Fruit fly (Drosophila melanogaster) whole organism, embryonic: ENCODE results near the gene Vm32E.
A peak's percentile ranks its signal among the peaks of the same experiment; 100 is the strongest.

Experiments used
- B-H1 ChIP-seq: fragments of 200-800 bp; sonication (Bioruptor generic); IDR thresholded peaks from 3 replicates; pipeline ENCODE4 v1.3.6; 2022; ENCODE audit warnings: missing biosample characterization, missing genetic modification characterization
- CG10321 ChIP-seq: fragments of 200-800 bp; sonication (Bioruptor generic); IDR thresholded peaks from 2 replicates; pipeline ENCODE4 v1.3.6; 2022; ENCODE audit warnings: missing biosample characterization, missing genetic modification characterization
- CG10462 ChIP-seq: fragments of 200-800 bp; sonication (Bioruptor generic); optimal IDR thresholded peaks from 2 replicates; lab custom pipeline; 2016; ENCODE audit warnings: missing biosample characterization, missing genetic modification characterization
- CG10565 ChIP-seq: fragments of 200-800 bp; sonication (Bioruptor generic); optimal IDR thresholded peaks from 3 replicates; lab custom pipeline; 2016; ENCODE audit warnings: missing biosample characterization, mild to moderate bottlenecking, missing genetic modification characterization
- CG11696 ChIP-seq: fragments of 200-800 bp; sonication (Bioruptor generic); IDR thresholded peaks from 2 replicates; pipeline ENCODE4 v1.3.6; 2022; ENCODE audit warnings: missing biosample characterization, missing genetic modification characterization
- CG11723 ChIP-seq: fragments of 200-800 bp; sonication (Bioruptor generic); optimal IDR thresholded peaks from 2 replicates; lab custom pipeline; 2017; ENCODE audit warnings: missing biosample characterization, mild to moderate bottlenecking, missing genetic modification characterization
- CG1233 ChIP-seq: fragments of 200-800 bp; sonication (Bioruptor generic); optimal IDR thresholded peaks from 4 replicates; lab custom pipeline; 2018; ENCODE audit warnings: missing biosample characterization, mild to moderate bottlenecking, missing genetic modification characterization
- CG12769 ChIP-seq: fragments of 200-800 bp; sonication (Bioruptor generic); optimal IDR thresholded peaks from 2 replicates; lab custom pipeline; 2019; ENCODE audit warnings: missing biosample characterization, mild to moderate bottlenecking, missing genetic modification characterization, moderate library complexity
- CG12942 ChIP-seq: fragments of 200-800 bp; sonication (Bioruptor generic); optimal IDR thresholded peaks from 3 replicates; lab custom pipeline; 2016; ENCODE audit warnings: missing biosample characterization, missing genetic modification characterization
- CG13624 ChIP-seq: fragments of 200-800 bp; sonication (Bioruptor generic); optimal IDR thresholded peaks from 2 replicates; lab custom pipeline; 2016; ENCODE audit warnings: missing biosample characterization, missing genetic modification characterization
- CG14014 ChIP-seq: fragments of 200-800 bp; sonication (Bioruptor generic); IDR thresholded peaks from 2 replicates; pipeline ENCODE4 v1.3.6; 2022; ENCODE audit warnings: missing biosample characterization, missing genetic modification characterization
- CG1529 ChIP-seq: fragments of 200-800 bp; sonication (Bioruptor generic); optimal IDR thresholded peaks from 3 replicates; lab custom pipeline; 2018; ENCODE audit warnings: missing biosample characterization, missing genetic modification characterization
- CG15696 ChIP-seq: fragments of 200-800 bp; sonication (Bioruptor generic); optimal IDR thresholded peaks from 2 replicates; lab custom pipeline; 2019; ENCODE audit warnings: missing biosample characterization, mild to moderate bottlenecking, missing genetic modification characterization, moderate library complexity
- CG16779 ChIP-seq: fragments of 200-800 bp; sonication (Bioruptor generic); IDR thresholded peaks from 2 replicates; pipeline ENCODE4 v1.3.6; 2022; ENCODE audit warnings: missing biosample characterization, missing genetic modification characterization
- CG18619 ChIP-seq: fragments of 200-800 bp; sonication (Bioruptor generic); optimal IDR thresholded peaks from 3 replicates; lab custom pipeline; 2017; ENCODE audit warnings: missing biosample characterization, mild to moderate bottlenecking, missing genetic modification characterization
- CG2120 ChIP-seq: fragments of 200-800 bp; sonication (Bioruptor generic); optimal IDR thresholded peaks from 3 replicates; lab custom pipeline; 2016; ENCODE audit warnings: missing biosample characterization, missing genetic modification characterization
- CG2199 ChIP-seq: fragments of 200-800 bp; sonication (Bioruptor generic); IDR thresholded peaks from 3 replicates; pipeline ENCODE4 v1.3.6; 2022; ENCODE audit warnings: missing biosample characterization, missing genetic modification characterization
- CG31365 ChIP-seq: fragments of 200-800 bp; sonication (Bioruptor generic); optimal IDR thresholded peaks from 2 replicates; lab custom pipeline; 2018; ENCODE audit warnings: missing biosample characterization, mild to moderate bottlenecking, missing genetic modification characterization
- CG34224 ChIP-seq: fragments of 200-800 bp; sonication (Bioruptor generic); IDR thresholded peaks from 3 replicates; pipeline ENCODE4 v1.3.6; 2022; ENCODE audit warnings: missing biosample characterization, missing genetic modification characterization; ENCODE audit not compliant: partially characterized antibody
- CG3726 ChIP-seq: fragments of 200-800 bp; sonication (Bioruptor generic); IDR thresholded peaks from 3 replicates; pipeline ENCODE4, ENCODE4 v1.3.6; 2022; ENCODE audit warnings: missing biosample characterization, missing genetic modification characterization
- CG3838 ChIP-seq: fragments of 200-800 bp; sonication (Bioruptor generic); optimal IDR thresholded peaks from 3 replicates; lab custom pipeline; 2016; ENCODE audit warnings: missing biosample characterization, missing genetic modification characterization
- CG4730 ChIP-seq: fragments of 200-800 bp; sonication (Bioruptor generic); IDR thresholded peaks from 2 replicates; pipeline ENCODE4 v1.3.6; 2022; ENCODE audit warnings: missing biosample characterization, missing genetic modification characterization
- CG5180 ChIP-seq: fragments of 200-800 bp; sonication (Bioruptor generic); optimal IDR thresholded peaks from 3 replicates; lab custom pipeline; 2017; ENCODE audit warnings: missing biosample characterization, missing genetic modification characterization, mild to moderate bottlenecking, moderate library complexity, missing genetic modification reagents
- CG6791 ChIP-seq: fragments of 200-800 bp; sonication (Bioruptor generic); IDR thresholded peaks from 3 replicates; pipeline ENCODE4 v1.3.6; 2022; ENCODE audit warnings: missing biosample characterization, missing genetic modification characterization; ENCODE audit not compliant: partially characterized antibody
- CG7839 ChIP-seq: fragments of 200-800 bp; sonication (Bioruptor generic); optimal IDR thresholded peaks from 3 replicates; lab custom pipeline; 2018; ENCODE audit warnings: missing biosample characterization, mild to moderate bottlenecking, missing genetic modification characterization, moderate library complexity
- CG8290 ChIP-seq, 3 experiments: fragments of 200-800 bp; sonication (Bioruptor generic); optimal IDR thresholded peaks; 2 replicates each; lab custom pipeline; 2016 to 2019; ENCODE audit warnings: missing biosample characterization in 3 of 3, missing genetic modification characterization in 3 of 3, mild to moderate bottlenecking in 2 of 3, moderate library complexity in 1 of 3
- CG9215 ChIP-seq: fragments of 200-800 bp; sonication (Bioruptor generic); IDR thresholded peaks from 2 replicates; pipeline ENCODE4 v1.3.6; 2022; ENCODE audit warnings: missing biosample characterization, missing genetic modification characterization
- Dref ChIP-seq: fragments of 200-800 bp; sonication (Bioruptor generic); IDR thresholded peaks from 2 replicates; pipeline ENCODE4 v1.3.6; 2022; ENCODE audit warnings: missing biosample characterization, missing genetic modification characterization
- Gsc ChIP-seq: fragments of 200-800 bp; sonication (Bioruptor generic); IDR thresholded peaks from 2 replicates; pipeline ENCODE4 v1.3.6; 2022; ENCODE audit warnings: missing biosample characterization, missing genetic modification characterization
- Hmr ChIP-seq: fragments of 200-800 bp; sonication (Bioruptor generic); optimal IDR thresholded peaks from 3 replicates; lab custom pipeline; 2017; ENCODE audit warnings: mild to moderate bottlenecking, missing biosample characterization, missing genetic modification reagents, missing genetic modification characterization
- MTF-1 ChIP-seq: fragments of 200-800 bp; sonication (Bioruptor generic); optimal IDR thresholded peaks from 2 replicates; lab custom pipeline; 2018; ENCODE audit warnings: missing biosample characterization, mild to moderate bottlenecking, missing genetic modification characterization, borderline replicate concordance
- Nf-YC ChIP-seq: fragments of 200-800 bp; optimal IDR thresholded peaks from 3 replicates; lab custom pipeline; 2019; ENCODE audit warnings: missing biosample characterization, mild to moderate bottlenecking, missing genetic modification characterization, moderate library complexity
- PHDP ChIP-seq: fragments of 200-800 bp; sonication (Bioruptor generic); optimal IDR thresholded peaks from 3 replicates; lab custom pipeline; 2018; ENCODE audit warnings: missing biosample characterization, mild to moderate bottlenecking, missing genetic modification characterization, moderate library complexity
- Ssrp ChIP-seq: fragments of 200-800 bp; sonication (Bioruptor generic); optimal IDR thresholded peaks from 2 replicates; lab custom pipeline; 2018; ENCODE audit warnings: missing biosample characterization, mild to moderate bottlenecking, missing genetic modification characterization, moderate library complexity
- chinmo ChIP-seq: fragments of 200-800 bp; sonication (Bioruptor generic); IDR thresholded peaks from 4 replicates; pipeline ENCODE4 v1.3.6; 2022; ENCODE audit warnings: missing biosample characterization, missing genetic modification characterization; ENCODE audit not compliant: partially characterized antibody
- corto ChIP-seq: fragments of 200-800 bp; sonication (Bioruptor generic); optimal IDR thresholded peaks from 2 replicates; lab custom pipeline; 2016; ENCODE audit warnings: missing biosample characterization, mild to moderate bottlenecking, missing genetic modification characterization, moderate library complexity
- dan ChIP-seq: fragments of 200-800 bp; sonication (Bioruptor generic); IDR thresholded peaks from 2 replicates; pipeline ENCODE4 v1.3.6; 2022; ENCODE audit warnings: missing biosample characterization, missing genetic modification characterization
- dmrt11E ChIP-seq: fragments of 200-800 bp; sonication (Bioruptor generic); optimal IDR thresholded peaks from 3 replicates; lab custom pipeline; 2018; ENCODE audit warnings: missing biosample characterization, mild to moderate bottlenecking, missing genetic modification characterization, moderate library complexity
- en ChIP-seq: fragments of 200-800 bp; sonication (Bioruptor generic); optimal IDR thresholded peaks from 2 replicates; lab custom pipeline; 2016; ENCODE audit warnings: missing biosample characterization, missing genetic modification characterization
- ewg ChIP-seq: fragments of 200-800 bp; sonication (Bioruptor generic); optimal IDR thresholded peaks from 3 replicates; lab custom pipeline; 2017; ENCODE audit warnings: mild to moderate bottlenecking, missing biosample characterization, missing genetic modification reagents, missing genetic modification characterization
- fd102C ChIP-seq: fragments of 200-800 bp; sonication (Bioruptor generic); optimal IDR thresholded peaks from 2 replicates; lab custom pipeline; 2018; ENCODE audit warnings: missing biosample characterization, mild to moderate bottlenecking, missing genetic modification characterization, moderate library complexity
- gce ChIP-seq: fragments of 200-800 bp; sonication (Bioruptor generic); IDR thresholded peaks from 3 replicates; pipeline ENCODE4 v1.3.6; 2022; ENCODE audit warnings: missing biosample characterization, missing genetic modification characterization
- pum ChIP-seq: fragments of 200-800 bp; sonication (Bioruptor generic); optimal IDR thresholded peaks from 2 replicates; lab custom pipeline; 2016; ENCODE audit warnings: missing biosample characterization, missing genetic modification characterization
- shn ChIP-seq: fragments of 200-800 bp; sonication (Bioruptor generic); optimal IDR thresholded peaks from 3 replicates; lab custom pipeline; 2016; ENCODE audit warnings: missing biosample characterization, missing genetic modification characterization
- sim ChIP-seq: fragments of 200-800 bp; sonication (Bioruptor generic); IDR thresholded peaks from 2 replicates; pipeline ENCODE4 v1.3.6; 2022; ENCODE audit warnings: missing biosample characterization, missing genetic modification characterization
- sima ChIP-seq: fragments of 200-800 bp; sonication (Bioruptor generic); optimal IDR thresholded peaks from 2 replicates; lab custom pipeline; 2016; ENCODE audit warnings: missing biosample characterization, missing genetic modification characterization
- ssp ChIP-seq: fragments of 200-800 bp; sonication (Bioruptor generic); IDR thresholded peaks from 2 replicates; pipeline ENCODE4 v1.3.6; 2022; ENCODE audit warnings: missing biosample characterization, missing genetic modification characterization
- sug ChIP-seq: fragments of 200-800 bp; optimal IDR thresholded peaks from 2 replicates; lab custom pipeline; 2019; ENCODE audit warnings: missing biosample characterization, mild to moderate bottlenecking, missing genetic modification characterization, moderate library complexity
- tna ChIP-seq: fragments of 200-800 bp; sonication (Bioruptor generic); IDR thresholded peaks from 2 replicates; pipeline ENCODE4 v1.3.6; 2022; ENCODE audit warnings: missing biosample characterization, missing genetic modification characterization; ENCODE audit not compliant: partially characterized antibody
- toy ChIP-seq: fragments of 200-800 bp; sonication (Bioruptor generic); IDR thresholded peaks from 2 replicates; pipeline ENCODE4 v1.3.6; 2022; ENCODE audit warnings: missing biosample characterization, missing genetic modification characterization
- unpg ChIP-seq: fragments of 200-800 bp; sonication (Bioruptor generic); optimal IDR thresholded peaks from 3 replicates; lab custom pipeline; 2018; ENCODE audit warnings: missing biosample characterization, mild to moderate bottlenecking, missing genetic modification characterization, moderate library complexity

The Vm32E gene

dm6 chr2L:11189116-11189449 is 17.6 kb upstream of the Vm32E start (continued):
- TF ChIP-seq CG14014 (no peak), CG2120 (GFP tag; lab: Kevin White, UChicago) (no peak), gce (GFP tag; lab: Robert Waterston, UW) (no peak), Hmr (GFP tag; lab: Kevin White, UChicago) (no peak), CG4730 (GFP tag; lab: Robert Waterston, UW) (0 out of 2 replicates have a peak, but pooled peaks have one; percentile 10), shn (GFP tag; lab: Kevin White, UChicago) (no peak), ssp (GFP tag; lab: Robert Waterston, UW) (peak; percentile 51), CG6791 (GFP tag; lab: Robert Waterston, UW) (no peak), Ssrp (tag; lab: Kevin White, UChicago) (peak; percentile 66), CG16779 (GFP tag; lab: Robert Waterston, UW) (no peak), sug (tag; lab: Kevin White, UChicago) (no peak), CG10462 (GFP tag; lab: Kevin White, UChicago) (peak; percentile 37), fd102C (GFP tag; lab: Kevin White, UChicago) (peak; percentile 65), tna (GFP tag; lab: Robert Waterston, UW) (no peak), CG11696 (GFP tag; lab: Robert Waterston, UW) (no peak), Dref (GFP tag; lab: Robert Waterston, UW) (no peak), dan (GFP tag; lab: Robert Waterston, UW) (no peak), sima (GFP tag; lab: Kevin White, UChicago) (no peak), MTF-1 (GFP tag; lab: Kevin White, UChicago) (no peak), CG12942 (no peak), CG7839 (tag; lab: Kevin White, UChicago) (peak; percentile 59), CG34224 (GFP tag; lab: Robert Waterston, UW) (no peak), CG11723 (GFP tag; lab: Kevin White, UChicago) (no peak), CG18619 (no peak), chinmo (GFP tag; lab: Robert Waterston, UW) (no peak), CG9215 (GFP tag; lab: Robert Waterston, UW) (no peak), CG10321 (GFP tag; lab: Robert Waterston, UW) (no peak), ewg (GFP tag; lab: Kevin White, UChicago) (peak; percentile 3), CG31365 (tag; lab: Kevin White, UChicago) (no peak), en (GFP tag; lab: Kevin White, UChicago) (no peak), CG3726 (GFP tag; lab: Robert Waterston, UW) (no peak), Gsc (GFP tag; lab: Robert Waterston, UW) (no peak), PHDP (tag; lab: Kevin White, UChicago) (peak; percentile 56), Nf-YC (tag; lab: Kevin White, UChicago) (no peak), dmrt11E (peak; percentile 95), CG13624 (GFP tag; lab: Kevin White, UChicago) (no peak), corto (no peak), B-H1 (no peak), CG1233 (GFP tag; lab: Kevin White, UChicago) (no peak), unpg (GFP tag; lab: Kevin White, UChicago) (peak; percentile 72), CG2199 (no peak), CG5180 (GFP tag; lab: Kevin White, UChicago) (no peak), CG3838 (GFP tag; lab: Kevin White, UChicago) (no peak), CG10565 (GFP tag; lab: Kevin White, UChicago) (no peak), CG1529 (GFP tag; lab: Kevin White, UChicago) (peak; percentile 12), CG15696 (tag; lab: Kevin White, UChicago) (peak; percentile 62), pum (GFP tag; lab: Kevin White, UChicago) (no peak), sim (GFP tag; lab: Robert Waterston, UW) (no peak), CG12769 (tag; lab: Kevin White, UChicago) (no peak), toy (GFP tag; lab: Robert Waterston, UW) (no peak), CG8290 (GFP tag; optimal IDR thresholded peaks at IDR 0.05; lab: Kevin White, UChicago) (peak; percentile 62), CG8290 (tag; optimal IDR thresholded peaks at IDR 0.05; lab: Kevin White, UChicago) (no peak)
